Worm (Caenorhabditis elegans) whole organism, young adult: Measurements from ENCODE around the gene K02D10.2.
A peak's percentile ranks its signal among the peaks of the same experiment; 100 is the strongest.

Experiments
- C17E4.6 ChIP-seq: fragments of 200-800 bp; sonication (Bioruptor generic); IDR thresholded peaks from 2 replicates; pipeline ENCODE4 v1.3.6; 2022; ENCODE audit warnings: missing genetic modification reagents, missing genetic modification characterization, missing compliant biosample characterization
- F33H1.4 ChIP-seq: fragments of 200-800 bp; sonication (Bioruptor generic); IDR thresholded peaks from 2 replicates; pipeline ENCODE4 v1.3.6; 2022; ENCODE audit warnings: missing genetic modification reagents, missing genetic modification characterization, missing compliant biosample characterization
- F37B4.10 ChIP-seq: fragments of 200-800 bp; sonication (Bioruptor generic); IDR thresholded peaks from 2 replicates; pipeline ENCODE4 v1.3.6; 2022; ENCODE audit warnings: missing genetic modification characterization, missing compliant biosample characterization
- F55B11.4 ChIP-seq: sonication (generic microtip); optimal IDR thresholded peaks from 2 replicates; lab custom pipeline; 2016; ENCODE audit warnings: missing compliant biosample characterization, missing genetic modification characterization, borderline replicate concordance; ENCODE audit not compliant: insufficient read depth
- F57A8.1 ChIP-seq: fragments of 200-800 bp; sonication (Bioruptor generic); optimal IDR thresholded peaks from 2 replicates; lab custom pipeline; 2018; ENCODE audit warnings: mild to moderate bottlenecking, missing genetic modification characterization, moderate library complexity, missing compliant biosample characterization
- F57C9.4 ChIP-seq: sonication (generic microtip); optimal IDR thresholded peaks from 2 replicates; lab custom pipeline; 2017; ENCODE audit warnings: mild to moderate bottlenecking, missing genetic modification characterization, missing compliant biosample characterization
- K11D2.4 ChIP-seq: fragments of 200-800 bp; sonication (Bioruptor generic); IDR thresholded peaks from 2 replicates; pipeline ENCODE4 v1.3.6; 2022; ENCODE audit warnings: missing genetic modification reagents, missing genetic modification characterization, missing compliant biosample characterization
- T26A5.8 ChIP-seq: sonication (generic microtip); optimal IDR thresholded peaks from 2 replicates; lab custom pipeline; 2016; ENCODE audit warnings: missing genetic modification characterization, missing compliant biosample characterization
- Y53G8AR.9 ChIP-seq: fragments of 200-800 bp; sonication (Bioruptor generic); conservative IDR thresholded peaks from 2 replicates; pipeline ENCODE4 v1.3.6; 2022; ENCODE audit warnings: missing genetic modification reagents, missing genetic modification characterization, missing compliant biosample characterization
- Y79H2A.3 ChIP-seq: fragments of 200-800 bp; sonication (Bioruptor generic); conservative IDR thresholded peaks from 2 replicates; pipeline ENCODE4 v1.3.6; 2022; ENCODE audit warnings: missing genetic modification reagents, missing genetic modification characterization, missing compliant biosample characterization
- Y95B8A.8 ChIP-seq: fragments of 200-800 bp; sonication (Bioruptor generic); IDR thresholded peaks from 2 replicates; pipeline ENCODE4 v1.3.6; 2022; ENCODE audit warnings: missing genetic modification reagents, missing genetic modification characterization, missing compliant biosample characterization
- ZK185.1 ChIP-seq: sonication (generic microtip); optimal IDR thresholded peaks from 2 replicates; lab custom pipeline; 2016; ENCODE audit warnings: mild to moderate bottlenecking, missing genetic modification characterization, missing compliant biosample characterization; ENCODE audit not compliant: poor library complexity, severe bottlenecking
- attf-5 ChIP-seq: fragments of 200-800 bp; sonication (Bioruptor generic); optimal IDR thresholded peaks from 2 replicates; lab custom pipeline; 2018; ENCODE audit warnings: mild to moderate bottlenecking, missing genetic modification characterization, missing compliant biosample characterization
- attf-6 ChIP-seq: fragments of 200-800 bp; sonication (Bioruptor generic); IDR thresholded peaks from 2 replicates; pipeline ENCODE4 v1.3.6; 2022; ENCODE audit warnings: missing genetic modification reagents, missing genetic modification characterization, missing compliant biosample characterization
- ccch-3 ChIP-seq: fragments of 200-800 bp; sonication (Bioruptor generic); optimal IDR thresholded peaks from 2 replicates; lab custom pipeline; 2018; ENCODE audit warnings: mild to moderate bottlenecking, missing genetic modification characterization, missing compliant biosample characterization
- cebp-1 ChIP-seq, 2 experiments: fragments of 200-800 bp in 1 of 2; sonication (Bioruptor generic) in 1 of 2; sonication (generic microtip) in 1 of 2; IDR thresholded peaks in 1 of 2; optimal IDR thresholded peaks in 1 of 2; 2 replicates each; pipeline versions ENCODE4 v1.3.6 to Lab custom; 2017 to 2022; ENCODE audit warnings: missing compliant biosample characterization in 2 of 2, missing genetic modification characterization in 2 of 2, mild to moderate bottlenecking in 1 of 2, missing genetic modification reagents in 1 of 2, moderate library complexity in 1 of 2
- cebp-2 ChIP-seq: fragments of 200-800 bp; sonication (Bioruptor generic); IDR thresholded peaks from 2 replicates; pipeline ENCODE4 v1.3.6; 2022; ENCODE audit warnings: missing genetic modification characterization, missing compliant biosample characterization
- dpl-1 ChIP-seq: fragments of 150-350 bp; optimal IDR thresholded peaks from 2 replicates; lab custom pipeline; 2014; ENCODE audit warnings: missing biosample characterization, missing genetic modification reagents, missing genetic modification characterization
- efl-1 ChIP-seq: fragments of 150-350 bp; optimal IDR thresholded peaks from 2 replicates; lab custom pipeline; 2014; ENCODE audit warnings: missing biosample characterization, missing genetic modification reagents, missing genetic modification characterization
- egl-18 ChIP-seq: fragments of 200-800 bp; sonication (Bioruptor generic); IDR thresholded peaks from 2 replicates; pipeline ENCODE4 v1.3.6; 2022; ENCODE audit warnings: missing genetic modification reagents, missing genetic modification characterization, missing compliant biosample characterization
- ekl-4 ChIP-seq: fragments of 200-800 bp; sonication (Bioruptor generic); IDR thresholded peaks from 2 replicates; pipeline ENCODE4 v1.3.6; 2022; ENCODE audit warnings: missing genetic modification reagents, missing genetic modification characterization, missing compliant biosample characterization
- ets-4 ChIP-seq: fragments of 200-800 bp; sonication (Bioruptor generic); optimal IDR thresholded peaks from 2 replicates; lab custom pipeline; 2018; ENCODE audit warnings: mild to moderate bottlenecking, missing genetic modification characterization, missing compliant biosample characterization
- fkh-3 ChIP-seq: sonication (generic microtip); optimal IDR thresholded peaks from 2 replicates; lab custom pipeline; 2016; ENCODE audit warnings: mild to moderate bottlenecking, missing genetic modification characterization, missing compliant biosample characterization
- gei-17 ChIP-seq: fragments of 200-800 bp; sonication (Bioruptor generic); optimal IDR thresholded peaks from 2 replicates; lab custom pipeline; 2018; ENCODE audit warnings: mild to moderate bottlenecking, missing genetic modification characterization, missing compliant biosample characterization
- hsf-1 ChIP-seq: fragments of 200-800 bp; sonication (Bioruptor generic); IDR thresholded peaks from 2 replicates; pipeline ENCODE4 v1.3.6; 2022; ENCODE audit warnings: missing genetic modification reagents, missing genetic modification characterization, missing compliant biosample characterization
- let-607 ChIP-seq, 2 experiments: fragments of 200-800 bp in 1 of 2; sonication (Bioruptor generic) in 1 of 2; sonication (generic microtip) in 1 of 2; optimal IDR thresholded peaks; 2 replicates each; lab custom pipeline; 2016 to 2018; ENCODE audit warnings: mild to moderate bottlenecking in 2 of 2, missing compliant biosample characterization in 2 of 2, missing genetic modification characterization in 2 of 2, moderate library complexity in 2 of 2, missing genotype in 1 of 2
- lin-40 ChIP-seq: sonication (generic microtip); optimal IDR thresholded peaks from 2 replicates; lab custom pipeline; 2016; ENCODE audit warnings: missing genetic modification characterization, mild to moderate bottlenecking, missing compliant biosample characterization, missing genotype, missing genetic modification reagents
- lir-1 ChIP-seq: fragments of 200-800 bp; sonication (Bioruptor generic); conservative IDR thresholded peaks from 2 replicates; pipeline ENCODE4 v1.3.6; 2022; ENCODE audit warnings: missing genetic modification reagents, missing genetic modification characterization, missing compliant biosample characterization
- lsy-27 ChIP-seq: sonication (generic microtip); optimal IDR thresholded peaks from 2 replicates; lab custom pipeline; 2017; ENCODE audit warnings: missing genetic modification characterization, mild to moderate bottlenecking, missing compliant biosample characterization, antibody characterized with exemption, missing genotype, borderline replicate concordance; ENCODE audit not compliant: insufficient read depth
- madf-10 ChIP-seq: sonication (generic microtip); optimal IDR thresholded peaks from 2 replicates; lab custom pipeline; 2016; ENCODE audit warnings: mild to moderate bottlenecking, missing genetic modification characterization, missing compliant biosample characterization
- madf-8 ChIP-seq: fragments of 200-800 bp; sonication (Bioruptor generic); conservative IDR thresholded peaks from 2 replicates; pipeline ENCODE4 v1.3.6; 2022; ENCODE audit warnings: missing genetic modification reagents, missing genetic modification characterization, missing compliant biosample characterization
- mel-28 ChIP-seq: sonication (generic microtip); optimal IDR thresholded peaks from 2 replicates; lab custom pipeline; 2016; ENCODE audit warnings: borderline replicate concordance, mild to moderate bottlenecking, missing genetic modification characterization, missing compliant biosample characterization
- mes-4 ChIP-seq: sonication (generic microtip); optimal IDR thresholded peaks from 2 replicates; lab custom pipeline; 2016; ENCODE audit warnings: missing genotype, missing genetic modification characterization, missing compliant biosample characterization
- nfya-2 ChIP-seq: fragments of 200-800 bp; sonication (Bioruptor generic); IDR thresholded peaks from 2 replicates; pipeline ENCODE4 v1.3.6; 2022; ENCODE audit warnings: missing genetic modification reagents, missing genetic modification characterization, missing compliant biosample characterization
- nhr-120 ChIP-seq: fragments of 200-800 bp; sonication (Bioruptor generic); IDR thresholded peaks from 2 replicates; pipeline ENCODE4 v1.3.6; 2022; ENCODE audit warnings: missing genetic modification characterization, missing compliant biosample characterization
- nhr-27 ChIP-seq: fragments of 200-800 bp; sonication (Bioruptor generic); optimal IDR thresholded peaks from 2 replicates; lab custom pipeline; 2018; ENCODE audit warnings: mild to moderate bottlenecking, missing genetic modification characterization, moderate library complexity, missing compliant biosample characterization
- nhr-90 ChIP-seq: sonication (generic microtip); optimal IDR thresholded peaks from 2 replicates; lab custom pipeline; 2016; ENCODE audit warnings: missing genotype, mild to moderate bottlenecking, missing genetic modification characterization, missing compliant biosample characterization
- rpc-1 ChIP-seq, 2 experiments: fragments of 150-350 bp in 1 of 2; sonication (generic microtip) in 1 of 2; optimal IDR thresholded peaks; 2 replicates each; lab custom pipeline; 2014 to 2018; ENCODE audit warnings: missing biosample characterization in 1 of 2, missing genetic modification characterization in 1 of 2, missing genetic modification reagents in 1 of 2, missing genotype in 1 of 2
- snpc-1.3 ChIP-seq: sonication (generic microtip); optimal IDR thresholded peaks from 2 replicates; lab custom pipeline; 2017; ENCODE audit warnings: missing genetic modification characterization, mild to moderate bottlenecking, missing compliant biosample characterization, antibody characterized with exemption, moderate library complexity, missing genotype, missing genetic modification reagents; ENCODE audit not compliant: insufficient read depth
- somi-1 ChIP-seq: fragments of 200-800 bp; sonication (Bioruptor generic); optimal IDR thresholded peaks from 2 replicates; lab custom pipeline; 2018; ENCODE audit warnings: mild to moderate bottlenecking, missing genetic modification characterization, missing compliant biosample characterization
- tbx-9 ChIP-seq: sonication (generic microtip); optimal IDR thresholded peaks from 2 replicates; lab custom pipeline; 2016; ENCODE audit warnings: borderline replicate concordance, missing genetic modification characterization, inconsistent platforms, missing compliant biosample characterization
- xnd-1 ChIP-seq: sonication (generic microtip); optimal IDR thresholded peaks from 2 replicates; lab custom pipeline; 2016; ENCODE audit warnings: missing genotype, missing genetic modification reagents, missing genetic modification characterization, missing compliant biosample characterization
- ztf-22 ChIP-seq: fragments of 200-800 bp; sonication (Bioruptor generic); optimal IDR thresholded peaks from 2 replicates; lab custom pipeline; 2018; ENCODE audit warnings: mild to moderate bottlenecking, missing genetic modification characterization, moderate library complexity, missing compliant biosample characterization
- ztf-25 ChIP-seq: fragments of 200-800 bp; sonication (Bioruptor generic); IDR thresholded peaks from 2 replicates; pipeline ENCODE4 v1.3.6; 2022; ENCODE audit warnings: missing genetic modification reagents, missing genetic modification characterization, missing compliant biosample characterization
- ztf-28 ChIP-seq: fragments of 200-800 bp; sonication (Bioruptor generic); IDR thresholded peaks from 2 replicates; pipeline ENCODE4 v1.3.6; 2022; ENCODE audit warnings: missing genetic modification reagents, missing genetic modification characterization, missing compliant biosample characterization
- ztf-3 ChIP-seq: fragments of 200-800 bp; sonication (Bioruptor generic); optimal IDR thresholded peaks from 2 replicates; lab custom pipeline; 2018; ENCODE audit warnings: mild to moderate bottlenecking, missing genetic modification characterization, missing compliant biosample characterization

The K02D10.2 gene

ce11 chrIII:8741276-8741860, 29.7 kb downstream of the K02D10.2 start, which contains the start of gene pdhk-2 (continued):
- TF ChIP-seq mel-28 (tag; lab: Kevin White, UChicago) = no peak
- TF ChIP-seq F57A8.1 = no peak
- 0 out of 2 replicates have a peak, but pooled peaks have one; percentile 45 for TF ChIP-seq Y79H2A.3
- no peak for TF ChIP-seq F55B11.4 (tag; lab: Kevin White, UChicago)
- peak; percentile 89 for TF ChIP-seq ZK185.1 (tag; lab: Kevin White, UChicago)
- no peak for TF ChIP-seq ztf-3 (GFP tag; lab: Kevin White, UChicago)
- TF ChIP-seq efl-1 (GFP tag; lab: Kevin White, UChicago) = peak; percentile 92
- TF ChIP-seq lsy-27 (tag; lab: Kevin White, UChicago) = no peak
- peak; percentile 94 for TF ChIP-seq lin-40 (tag; lab: Kevin White, UChicago)
- TF ChIP-seq dpl-1 (GFP tag; lab: Kevin White, UChicago) = peak; percentile 96
- no peak for TF ChIP-seq ztf-22 (GFP tag; lab: Kevin White, UChicago)
- peak; percentile 70 for TF ChIP-seq hsf-1 (GFP tag; lab: Robert Waterston, UW)
- no peak for TF ChIP-seq cebp-2 (GFP tag; lab: Robert Waterston, UW)
- peak; percentile 82 for TF ChIP-seq somi-1 (GFP tag; lab: Kevin White, UChicago)
- peak; percentile 67; the same call in 1 of the 2 replicates for TF ChIP-seq C17E4.6 (GFP tag; lab: Robert Waterston, UW)
- peak; percentile 90 for TF ChIP-seq Y53G8AR.9 (GFP tag; lab: Robert Waterston, UW)
- TF ChIP-seq madf-8 = peak; percentile 73
- TF ChIP-seq F37B4.10 (GFP tag; lab: Robert Waterston, UW) = no peak
- TF ChIP-seq attf-6 (GFP tag; lab: Robert Waterston, UW) = no peak
- TF ChIP-seq ccch-3 (GFP tag; lab: Kevin White, UChicago) = no peak
- peak; percentile 3 for TF ChIP-seq ets-4 (GFP tag; lab: Kevin White, UChicago)
- peak; percentile 74 for TF ChIP-seq lir-1 (GFP tag; lab: Robert Waterston, UW)
- TF ChIP-seq fkh-3 (tag; lab: Kevin White, UChicago) = no peak
- peak; percentile 70 for TF ChIP-seq madf-10 (tag; lab: Kevin White, UChicago)
- no peak for TF ChIP-seq ztf-28 (GFP tag; lab: Robert Waterston, UW)
- no peak for TF ChIP-seq egl-18 (GFP tag; lab: Robert Waterston, UW)
- peak; percentile 88 for TF ChIP-seq ekl-4 (GFP tag; lab: Robert Waterston, UW)
- TF ChIP-seq gei-17 (GFP tag; lab: Kevin White, UChicago) = peak; percentile 76
- TF ChIP-seq mes-4 (tag; lab: Kevin White, UChicago) = peak; percentile 15
- peak; percentile 78 for TF ChIP-seq F33H1.4 (GFP tag; lab: Robert Waterston, UW)
- TF ChIP-seq K11D2.4 = no peak; the same call in none of the 2 replicates
- no peak for TF ChIP-seq T26A5.8
- no peak for TF ChIP-seq tbx-9 (tag; lab: Kevin White, UChicago)
- no peak for TF ChIP-seq rpc-1 (optimal IDR thresholded peaks at IDR 0.05; lab: Kevin White, UChicago)
- TF ChIP-seq rpc-1 (tag; optimal IDR thresholded peaks at IDR 0.05; lab: Kevin White, UChicago) = no peak
- peak; percentile 39 to 71 for TF ChIP-seq let-607 (tag; optimal IDR thresholded peaks at IDR 0.05; lab: Kevin White, UChicago)
- peak; percentile 32 for TF ChIP-seq snpc-1.3 (tag; lab: Kevin White, UChicago)
- TF ChIP-seq nfya-2 (GFP tag; lab: Robert Waterston, UW) = no peak
- TF ChIP-seq nhr-90 (tag; lab: Kevin White, UChicago) = peak; percentile 25
- no peak for TF ChIP-seq ztf-25 (GFP tag; lab: Robert Waterston, UW)
- peak; percentile 76 for TF ChIP-seq xnd-1 (tag; lab: Kevin White, UChicago)
- no peak for TF ChIP-seq nhr-120 (GFP tag; lab: Robert Waterston, UW)
- TF ChIP-seq cebp-1 (GFP tag; IDR thresholded peaks at IDR 0.05; lab: Robert Waterston, UW) = peak; percentile 72; the same call in 1 of the 2 replicates
- TF ChIP-seq cebp-1 (tag; optimal IDR thresholded peaks at IDR 0.05; lab: Kevin White, UChicago) = peak; percentile 91
- no peak for TF ChIP-seq F57C9.4
- no peak for TF ChIP-seq nhr-27 (tag; lab: Kevin White, UChicago)
- TF ChIP-seq Y95B8A.8 (GFP tag; lab: Robert Waterston, UW) = 0 out of 2 replicates have a peak, but pooled peaks have one; percentile 67
- peak; percentile 89 for TF ChIP-seq attf-5 (GFP tag; lab: Kevin White, UChicago)
